Worm (Caenorhabditis elegans): ENCODE results near the gene T09A12.1.

T09A12.1 gene

ce11 chrIV:8229523-8229922 lies 14.7 kb upstream of the T09A12.1 start (continued):
- TF ChIP-seq hif-1 (tag; optimal IDR thresholded peaks at IDR 0.05), result peak in 1 of 2 experiments; percentile 61
- TF ChIP-seq rbr-2 (tag; optimal IDR thresholded peaks at IDR 0.05), result peak; percentile 48
- TF ChIP-seq lsy-2 (tag; optimal IDR thresholded peaks at IDR 0.05), result peak in 1 of 2 experiments; percentile 34
- no peak for TF ChIP-seq dpl-1 (GFP tag; optimal IDR thresholded peaks at IDR 0.05)
- TF ChIP-seq fos-1 (tag; optimal IDR thresholded peaks at IDR 0.05), result no peak
- no peak for TF ChIP-seq jun-1 (tag; optimal IDR thresholded peaks at IDR 0.05)
- no peak for TF ChIP-seq daf-19 (GFP tag; conservative IDR thresholded peaks at IDR 0.05)

DNA sequence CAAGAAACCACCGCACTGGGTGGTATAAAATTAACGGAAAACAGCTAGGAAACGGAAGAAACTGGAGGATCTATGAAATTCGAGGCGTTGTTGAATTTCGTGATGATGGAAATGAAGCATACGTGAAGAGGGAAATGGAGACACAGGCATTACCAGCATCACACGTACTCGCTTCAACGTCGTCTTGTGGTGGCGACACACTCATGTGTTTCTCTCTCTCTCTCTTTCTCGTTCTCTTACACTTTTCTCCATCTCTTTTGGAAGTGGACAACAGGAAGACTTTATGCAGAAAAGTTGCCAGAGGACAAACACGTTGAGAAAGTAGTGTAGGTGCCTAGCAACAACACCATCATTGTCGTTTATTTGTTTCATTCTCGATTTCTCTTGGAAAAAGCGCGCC lies 11.8 kb upstream of the T09A12.1 start:
- TF ChIP-seq nhr-28 (tag; optimal IDR thresholded peaks at IDR 0.05), result peak; percentile 41
- TF ChIP-seq mxl-3 (GFP tag; optimal IDR thresholded peaks at IDR 0.05), result peak; percentile 81
- TF ChIP-seq F26F4.8 (GFP tag; conservative IDR thresholded peaks at IDR 0.05), result no peak
- no peak for TF ChIP-seq jun-1 (tag; optimal IDR thresholded peaks at IDR 0.05)
- no peak for TF ChIP-seq skn-1 (tag; optimal IDR thresholded peaks at IDR 0.05)
- TF ChIP-seq nhr-11 (tag; optimal IDR thresholded peaks at IDR 0.05), result peak; percentile 22
- TF ChIP-seq lin-13 (GFP tag; optimal IDR thresholded peaks at IDR 0.05), result no peak
- TF ChIP-seq lsy-2 (tag; optimal IDR thresholded peaks at IDR 0.05), result peak in 1 of 2 experiments; percentile 38
- 0 out of 2 replicates have a peak, but pooled peaks have one; percentile 15 for TF ChIP-seq hmg-1.1 (GFP tag; IDR thresholded peaks at IDR 0.05)
- TF ChIP-seq mdl-1 (tag; optimal IDR thresholded peaks at IDR 0.05), result peak in 1 of 2 experiments; percentile 72
- 0 out of 2 replicates have a peak, but pooled peaks have one; percentile 10 for TF ChIP-seq dmd-6 (GFP tag; IDR thresholded peaks at IDR 0.05)
- no peak for TF ChIP-seq egl-27 (tag; optimal IDR thresholded peaks at IDR 0.05)
- peak; percentile 5 for TF ChIP-seq mep-1 (tag; optimal IDR thresholded peaks at IDR 0.05)
- peak; percentile 19 for TF ChIP-seq nhr-77 (tag; optimal IDR thresholded peaks at IDR 0.05)
- TF ChIP-seq hlh-11 (tag; optimal IDR thresholded peaks at IDR 0.05), result peak; percentile 25
- no peak for TF ChIP-seq lim-7 (GFP tag; IDR thresholded peaks at IDR 0.05)
- TF ChIP-seq daf-16 (GFP tag; optimal IDR thresholded peaks at IDR 0.05), result no peak
- TF ChIP-seq daf-16 (tag; optimal IDR thresholded peaks at IDR 0.05), result peak; percentile 13
- TF ChIP-seq hlh-30 (tag; optimal IDR thresholded peaks at IDR 0.05; ENCODE audit: insufficient read depth), result peak; percentile 95

ce11 chrIV:8233268-8233667 lies 10.9 kb upstream of the T09A12.1 start:
- TF ChIP-seq zfp-3 (GFP tag; conservative IDR thresholded peaks at IDR 0.05) (no peak), ctbp-1 (GFP tag; IDR thresholded peaks at IDR 0.05) (no peak), Y105C5A.15 (GFP tag; IDR thresholded peaks at IDR 0.05) (no peak), spr-3 (GFP tag; optimal IDR thresholded peaks at IDR 0.05) (no peak), ceh-32 (tag; optimal IDR thresholded peaks at IDR 0.05; ENCODE audit: poor library complexity) (no peak), daf-19 (GFP tag; conservative IDR thresholded peaks at IDR 0.05) (no peak), tra-1 (GFP tag; IDR thresholded peaks at IDR 0.05) (no peak), hlh-30 (tag; optimal IDR thresholded peaks at IDR 0.05; ENCODE audit: insufficient read depth) (peak; percentile 17), hlh-11 (tag; optimal IDR thresholded peaks at IDR 0.05) (peak; percentile 9), lin-38 (GFP tag; IDR thresholded peaks at IDR 0.05) (no peak), ceh-28 (tag; optimal IDR thresholded peaks at IDR 0.05) (no peak), ceh-82 (tag; optimal IDR thresholded peaks at IDR 0.05) (no peak)

- TF ChIP-seq mxl-3 (GFP tag; optimal IDR thresholded peaks at IDR 0.05) (peak; percentile 51), daf-16 (GFP tag; optimal IDR thresholded peaks at IDR 0.05) (no peak), daf-16 (tag; optimal IDR thresholded peaks at IDR 0.05) (peak; percentile 58), Y5F2A.4 (GFP tag; optimal IDR thresholded peaks at IDR 0.05) (no peak), unc-62 (GFP tag; optimal IDR thresholded peaks at IDR 0.05 in 1 of 2) (no peak), unc-62 (tag; optimal IDR thresholded peaks at IDR 0.05) (no peak), nhr-48 (tag; optimal IDR thresholded peaks at IDR 0.05) (no peak), unc-130 (GFP tag; optimal IDR thresholded peaks at IDR 0.05) (no peak), nhr-10 (tag; optimal IDR thresholded peaks at IDR 0.05) (peak; percentile 19), dve-1 (tag; optimal IDR thresholded peaks at IDR 0.05; ENCODE audit: insufficient read depth) (peak; percentile 25), tra-1 (GFP tag; IDR thresholded peaks at IDR 0.05) (no peak), mdl-1 (tag; optimal IDR thresholded peaks at IDR 0.05) (peak in 1 of 2 experiments; percentile 83), pqm-1 (tag; optimal IDR thresholded peaks at IDR 0.05) (peak; percentile 60), nhr-77 (tag; optimal IDR thresholded peaks at IDR 0.05) (peak; percentile 50), hlh-11 (tag; optimal IDR thresholded peaks at IDR 0.05) (peak; percentile 43), daf-19 (GFP tag; conservative IDR thresholded peaks at IDR 0.05) (no peak), skn-1 (tag; optimal IDR thresholded peaks at IDR 0.05) (no peak), lin-1 (GFP tag; IDR thresholded peaks at IDR 0.05) (no peak), hlh-30 (tag; optimal IDR thresholded peaks at IDR 0.05; ENCODE audit: insufficient read depth) (peak; percentile 67), lin-13 (GFP tag; optimal IDR thresholded peaks at IDR 0.05) (no peak), dmd-6 (GFP tag; IDR thresholded peaks at IDR 0.05) (peak; percentile 62), nhr-28 (tag; optimal IDR thresholded peaks at IDR 0.05) (peak; percentile 84)
Observed at ce11 chrIV:8234088-8234496, 10.1 kb upstream of the T09A12.1 start.
